Fruit fly (Drosophila melanogaster): Measurements from ENCODE around the gene Hibch.

The Hibch gene

DNA sequence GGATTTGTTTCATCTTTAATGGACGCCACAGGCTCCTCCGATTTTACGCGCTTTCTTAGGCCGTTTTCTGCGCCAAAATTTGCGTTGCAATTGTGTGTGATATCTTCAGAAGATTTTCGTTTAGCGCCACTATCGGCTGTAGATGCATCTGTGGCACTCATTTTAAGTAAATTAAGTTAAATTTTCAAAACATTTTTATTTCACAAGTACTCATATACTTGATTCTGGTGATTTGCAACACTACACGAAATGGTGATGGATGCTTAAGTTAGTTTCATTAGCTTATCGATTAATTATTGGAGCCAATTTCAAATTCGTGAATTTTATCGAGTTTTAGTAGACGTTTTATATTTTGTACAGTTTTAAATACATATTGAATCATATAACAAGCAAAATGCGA, 6.6 kb downstream of the Hibch start, which contains the start of gene CG6171 (continued):
- TF ChIP-seq btn (GFP tag; optimal IDR thresholded peaks at IDR 0.05) = no peak
- no peak for TF ChIP-seq CTCF (GFP tag; optimal IDR thresholded peaks at IDR 0.05)
- no peak for TF ChIP-seq ham (GFP tag; IDR thresholded peaks at IDR 0.05)
- TF ChIP-seq sna (GFP tag; IDR thresholded peaks at IDR 0.05; ENCODE audit: partially characterized antibody) = peak; percentile 23; the same call in 1 of the 2 replicates
- TF ChIP-seq Xbp1 (GFP tag; optimal IDR thresholded peaks at IDR 0.05) = no peak
- no peak for TF ChIP-seq trem (tag; optimal IDR thresholded peaks at IDR 0.05)
- no peak for TF ChIP-seq disco-r (GFP tag; optimal IDR thresholded peaks at IDR 0.05)
- no peak for TF ChIP-seq CG2678 (tag; optimal IDR thresholded peaks at IDR 0.05)
- no peak for TF ChIP-seq pnt (GFP tag; optimal IDR thresholded peaks at IDR 0.05)
- TF ChIP-seq kni (GFP tag; optimal IDR thresholded peaks at IDR 0.05) = no peak
- no peak for TF ChIP-seq CG10431 (GFP tag; optimal IDR thresholded peaks at IDR 0.05)
- TF ChIP-seq CG14014 (GFP tag; IDR thresholded peaks at IDR 0.05) = no peak
- no peak for TF ChIP-seq Abd-B (GFP tag; optimal IDR thresholded peaks at IDR 0.05)
- no peak for TF ChIP-seq CG8944 (GFP tag; optimal IDR thresholded peaks at IDR 0.05)
- TF ChIP-seq Ada2b (GFP tag; IDR thresholded peaks at IDR 0.05) = no peak
- TF ChIP-seq yki (optimal IDR thresholded peaks at IDR 0.05) = no peak
- no peak for TF ChIP-seq cas (GFP tag; IDR thresholded peaks at IDR 0.05)
- TF ChIP-seq Six4 (GFP tag; optimal IDR thresholded peaks at IDR 0.05) = no peak
- TF ChIP-seq Sry-δ (GFP tag; optimal IDR thresholded peaks at IDR 0.05) = peak; percentile 84
- no peak for TF ChIP-seq CG14965 (GFP tag; optimal IDR thresholded peaks at IDR 0.05; ENCODE audit: borderline replicate concordance)
- no peak for TF ChIP-seq tio (GFP tag; optimal IDR thresholded peaks at IDR 0.05)
- no peak for TF ChIP-seq Side (GFP tag; optimal IDR thresholded peaks at IDR 0.05)
- no peak for TF ChIP-seq dmrt99B (tag; optimal IDR thresholded peaks at IDR 0.05)
- TF ChIP-seq CG4360 (GFP tag; IDR thresholded peaks at IDR 0.05) = no peak
- TF ChIP-seq CG1647 (GFP tag; optimal IDR thresholded peaks at IDR 0.05) = no peak
- no peak for TF ChIP-seq B-H1 (GFP tag; IDR thresholded peaks at IDR 0.05)
- no peak for TF ChIP-seq CG14441 (GFP tag; IDR thresholded peaks at IDR 0.05)
- no peak for TF ChIP-seq tap (tag; optimal IDR thresholded peaks at IDR 0.05)
- no peak for TF ChIP-seq nerfin-2 (GFP tag; IDR thresholded peaks at IDR 0.05; ENCODE audit: partially characterized antibody)
- no peak for TF ChIP-seq cwo (GFP tag; optimal IDR thresholded peaks at IDR 0.05)
- no peak for TF ChIP-seq slp2 (GFP tag; optimal IDR thresholded peaks at IDR 0.05)
- no peak for TF ChIP-seq exex (tag; optimal IDR thresholded peaks at IDR 0.05)
- TF ChIP-seq CG10959 (GFP tag; IDR thresholded peaks at IDR 0.05) = no peak
- no peak for TF ChIP-seq CG3726 (GFP tag; IDR thresholded peaks at IDR 0.05)
- TF ChIP-seq H2.0 (GFP tag; IDR thresholded peaks at IDR 0.05) = no peak
- 0 out of 2 replicates have a peak, but pooled peaks have one; percentile 55 for TF ChIP-seq bbx (GFP tag; IDR thresholded peaks at IDR 0.05; ENCODE audit: partially characterized antibody)
- no peak for TF ChIP-seq hb (GFP tag; IDR thresholded peaks at IDR 0.05; ENCODE audit: partially characterized antibody)
- no peak for TF ChIP-seq z (GFP tag; IDR thresholded peaks at IDR 0.05)
- TF ChIP-seq salm (tag; optimal IDR thresholded peaks at IDR 0.05) = no peak
- no peak for TF ChIP-seq BtbVII (GFP tag; optimal IDR thresholded peaks at IDR 0.05)
- TF ChIP-seq Hmx (GFP tag; optimal IDR thresholded peaks at IDR 0.05) = no peak
- no peak for TF ChIP-seq Ptx1 (GFP tag; IDR thresholded peaks at IDR 0.05)
- no peak for TF ChIP-seq HLH54F (GFP tag; optimal IDR thresholded peaks at IDR 0.05)
- TF ChIP-seq CG8478 (optimal IDR thresholded peaks at IDR 0.05) = no peak
- TF ChIP-seq Oaz (GFP tag; IDR thresholded peaks at IDR 0.05) = no peak
- TF ChIP-seq Opbp (GFP tag; IDR thresholded peaks at IDR 0.05; ENCODE audit: partially characterized antibody) = peak; percentile 43; the same call in 1 of the 3 replicates
- TF ChIP-seq otp (GFP tag; IDR thresholded peaks at IDR 0.05) = no peak
- TF ChIP-seq D (optimal IDR thresholded peaks at IDR 0.05) = no peak
- TF ChIP-seq D (GFP tag; optimal IDR thresholded peaks at IDR 0.05) = no peak
- TF ChIP-seq CG12299 (tag; optimal IDR thresholded peaks at IDR 0.05) = no peak
- TF ChIP-seq CG13624 (GFP tag; optimal IDR thresholded peaks at IDR 0.05) = peak; percentile 16
- no peak for TF ChIP-seq grau (tag; optimal IDR thresholded peaks at IDR 0.05)
- no peak for TF ChIP-seq CG18476 (GFP tag; optimal IDR thresholded peaks at IDR 0.05)
- no peak for TF ChIP-seq ase (GFP tag; IDR thresholded peaks at IDR 0.05)
